Fruit fly (Drosophila melanogaster) whole organism, embryonic: ENCODE results near the gene AP-1sigma.

Experiments used
- Aef1 ChIP-seq: fragments of 200-800 bp; sonication (Bioruptor generic); IDR thresholded peaks from 3 replicates; pipeline ENCODE4 v1.3.6; 2022; ENCODE audit warnings: missing biosample characterization, missing genetic modification characterization
- B-H2 ChIP-seq: fragments of 200-800 bp; sonication (Bioruptor generic); optimal IDR thresholded peaks from 2 replicates; lab custom pipeline; 2018; ENCODE audit warnings: missing biosample characterization, mild to moderate bottlenecking, missing genetic modification characterization
- CG10321 ChIP-seq: fragments of 200-800 bp; sonication (Bioruptor generic); IDR thresholded peaks from 2 replicates; pipeline ENCODE4 v1.3.6; 2022; ENCODE audit warnings: missing biosample characterization, missing genetic modification characterization
- CG10979 ChIP-seq: fragments of 200-800 bp; sonication (Bioruptor generic); optimal IDR thresholded peaks from 2 replicates; lab custom pipeline; 2018; ENCODE audit warnings: missing biosample characterization, mild to moderate bottlenecking, missing genetic modification characterization, moderate library complexity
- CG12155 ChIP-seq: fragments of 200-800 bp; sonication (Bioruptor generic); optimal IDR thresholded peaks from 3 replicates; lab custom pipeline; 2016; ENCODE audit warnings: missing biosample characterization, missing genetic modification characterization
- CG13287 ChIP-seq: fragments of 200-800 bp; sonication (Bioruptor generic); IDR thresholded peaks from 2 replicates; pipeline ENCODE4 v1.3.6; 2022; ENCODE audit warnings: missing biosample characterization, missing genetic modification characterization; ENCODE audit not compliant: partially characterized antibody
- CG17359 ChIP-seq: fragments of 200-800 bp; sonication (Bioruptor generic); optimal IDR thresholded peaks from 3 replicates; lab custom pipeline; 2018; ENCODE audit warnings: missing biosample characterization, mild to moderate bottlenecking, missing genetic modification characterization, moderate library complexity
- CG17612 ChIP-seq: fragments of 200-800 bp; sonication (Bioruptor generic); IDR thresholded peaks from 2 replicates; pipeline ENCODE4 v1.3.6; 2022; ENCODE audit warnings: missing biosample characterization, missing genetic modification characterization
- CG17829 ChIP-seq: fragments of 200-800 bp; optimal IDR thresholded peaks from 2 replicates; lab custom pipeline; 2019; ENCODE audit warnings: missing biosample characterization, mild to moderate bottlenecking, missing genetic modification characterization, moderate library complexity
- CG2678 ChIP-seq: fragments of 200-800 bp; sonication (Bioruptor generic); optimal IDR thresholded peaks from 3 replicates; lab custom pipeline; 2019; ENCODE audit warnings: missing biosample characterization, mild to moderate bottlenecking, missing genetic modification characterization, moderate library complexity
- CG32532 ChIP-seq: fragments of 200-800 bp; sonication (Bioruptor generic); IDR thresholded peaks from 2 replicates; pipeline ENCODE4 v1.3.6; 2022; ENCODE audit warnings: missing biosample characterization, missing genetic modification characterization
- CG3281 ChIP-seq: fragments of 200-800 bp; sonication (Bioruptor generic); optimal IDR thresholded peaks from 3 replicates; lab custom pipeline; 2017; ENCODE audit warnings: missing biosample characterization, mild to moderate bottlenecking, missing genetic modification characterization
- CG3838 ChIP-seq: fragments of 200-800 bp; sonication (Bioruptor generic); optimal IDR thresholded peaks from 3 replicates; lab custom pipeline; 2016; ENCODE audit warnings: missing biosample characterization, missing genetic modification characterization
- CG4424 ChIP-seq: fragments of 200-800 bp; sonication (Bioruptor generic); optimal IDR thresholded peaks from 3 replicates; lab custom pipeline; 2016; ENCODE audit warnings: missing biosample characterization, missing genetic modification characterization
- CG8281 ChIP-seq: fragments of 200-800 bp; sonication (Bioruptor generic); optimal IDR thresholded peaks from 2 replicates; lab custom pipeline; 2018; ENCODE audit warnings: missing biosample characterization, mild to moderate bottlenecking, missing genetic modification characterization, moderate library complexity
- CG8388 ChIP-seq: fragments of 200-800 bp; sonication (Bioruptor generic); optimal IDR thresholded peaks from 2 replicates; lab custom pipeline; 2019; ENCODE audit warnings: missing biosample characterization, mild to moderate bottlenecking, missing genetic modification characterization, moderate library complexity
- CG8924 ChIP-seq: fragments of 200-800 bp; optimal IDR thresholded peaks from 3 replicates; lab custom pipeline; 2019; ENCODE audit warnings: missing biosample characterization, mild to moderate bottlenecking, missing genetic modification characterization, moderate library complexity
- CHES-1-like ChIP-seq: fragments of 200-800 bp; sonication (Bioruptor generic); optimal IDR thresholded peaks from 2 replicates; lab custom pipeline; 2016; ENCODE audit warnings: missing biosample characterization, missing genetic modification characterization
- Drgx ChIP-seq: fragments of 200-800 bp; sonication (Bioruptor generic); IDR thresholded peaks from 2 replicates; pipeline ENCODE4 v1.3.6; 2022; ENCODE audit warnings: missing biosample characterization, missing genetic modification characterization
- H2.0 ChIP-seq: fragments of 200-800 bp; sonication (Bioruptor generic); IDR thresholded peaks from 2 replicates; pipeline ENCODE4 v1.3.6; 2022; ENCODE audit warnings: missing biosample characterization, missing genetic modification characterization
- Med ChIP-seq: fragments of 200-800 bp; sonication (Bioruptor generic); peaks from one replicate; lab custom pipeline; 2016; ENCODE audit warnings: missing biosample characterization, missing genetic modification characterization, mild to moderate bottlenecking, inconsistent platforms, moderate library complexity
- Scr ChIP-seq: fragments of 200-800 bp; sonication (Bioruptor generic); IDR thresholded peaks from 2 replicates; pipeline ENCODE4 v1.3.6; 2022; ENCODE audit warnings: missing biosample characterization, missing genetic modification characterization; ENCODE audit not compliant: partially characterized antibody
- Sox102F ChIP-seq: fragments of 200-800 bp; sonication (Bioruptor generic); optimal IDR thresholded peaks from 2 replicates; lab custom pipeline; 2018; ENCODE audit warnings: missing biosample characterization, mild to moderate bottlenecking, missing genetic modification characterization, moderate library complexity
- ase ChIP-seq: fragments of 200-800 bp; sonication (Bioruptor generic); IDR thresholded peaks from 3 replicates; pipeline ENCODE4 v1.3.6; 2022; ENCODE audit warnings: missing biosample characterization, missing genetic modification characterization
- az2 ChIP-seq: fragments of 200-800 bp; sonication (Bioruptor generic); optimal IDR thresholded peaks from 3 replicates; lab custom pipeline; 2016; ENCODE audit warnings: missing biosample characterization, missing genetic modification characterization
- bbx ChIP-seq: fragments of 200-800 bp; sonication (Bioruptor generic); IDR thresholded peaks from 2 replicates; pipeline ENCODE4 v1.3.6; 2022; ENCODE audit warnings: missing biosample characterization, missing genetic modification characterization; ENCODE audit not compliant: partially characterized antibody
- br ChIP-seq: fragments of >200 bp; optimal IDR thresholded peaks from 2 replicates; lab custom pipeline; 2017
- ems ChIP-seq: fragments of 200-800 bp; sonication (Bioruptor generic); optimal IDR thresholded peaks from 3 replicates; lab custom pipeline; 2016; ENCODE audit warnings: missing biosample characterization, missing genetic modification characterization
- esg ChIP-seq: fragments of 200-800 bp; sonication (Bioruptor generic); conservative IDR thresholded peaks from 2 replicates; pipeline ENCODE4 v1.3.6; 2022; ENCODE audit warnings: missing biosample characterization, missing genetic modification characterization
- fd102C ChIP-seq: fragments of 200-800 bp; sonication (Bioruptor generic); optimal IDR thresholded peaks from 2 replicates; lab custom pipeline; 2018; ENCODE audit warnings: missing biosample characterization, mild to moderate bottlenecking, missing genetic modification characterization, moderate library complexity
- gem ChIP-seq: fragments of 200-800 bp; sonication (Bioruptor generic); optimal IDR thresholded peaks from 2 replicates; lab custom pipeline; 2019; ENCODE audit warnings: missing biosample characterization, mild to moderate bottlenecking, missing genetic modification characterization, moderate library complexity
- grau ChIP-seq: fragments of 200-800 bp; optimal IDR thresholded peaks from 3 replicates; lab custom pipeline; 2019; ENCODE audit warnings: missing biosample characterization, mild to moderate bottlenecking, missing genetic modification characterization, moderate library complexity
- ind ChIP-seq: fragments of 200-800 bp; sonication (Bioruptor generic); optimal IDR thresholded peaks from 3 replicates; lab custom pipeline; 2016; ENCODE audit warnings: missing biosample characterization, missing genetic modification characterization
- lbe ChIP-seq: fragments of 200-800 bp; sonication (Bioruptor generic); optimal IDR thresholded peaks from 2 replicates; lab custom pipeline; 2016; ENCODE audit warnings: missing biosample characterization, mild to moderate bottlenecking, missing genetic modification characterization
- lmd ChIP-seq: fragments of 200-800 bp; sonication (Bioruptor generic); IDR thresholded peaks from 2 replicates; pipeline ENCODE4 v1.3.6; 2022; ENCODE audit warnings: missing biosample characterization, missing genetic modification characterization
- mirr ChIP-seq: fragments of 200-800 bp; sonication (Bioruptor generic); optimal IDR thresholded peaks from 3 replicates; lab custom pipeline; 2018; ENCODE audit warnings: missing biosample characterization, mild to moderate bottlenecking, missing genetic modification characterization
- otp ChIP-seq: fragments of 200-800 bp; sonication (Bioruptor generic); IDR thresholded peaks from 3 replicates; pipeline ENCODE4, ENCODE4 v1.3.6; 2022; ENCODE audit warnings: missing biosample characterization, missing genetic modification characterization
- pan ChIP-seq, 4 experiments: fragments of >200 bp in 3 of 4; fragments of 200-800 bp in 1 of 4; sonication (Bioruptor generic) in 1 of 4; optimal IDR thresholded peaks in 3 of 4; IDR thresholded peaks in 1 of 4; 2 replicates each; pipeline versions ENCODE4 v1.3.6 to Lab custom; 2017 to 2022; ENCODE audit warnings: missing biosample characterization in 2 of 4, missing genetic modification characterization in 2 of 4, mixed read lengths in 1 of 4
- pho ChIP-seq: fragments of 200-800 bp; sonication (Bioruptor generic); optimal IDR thresholded peaks from 2 replicates; lab custom pipeline; 2016; ENCODE audit warnings: missing biosample characterization, missing genetic modification characterization
- rib ChIP-seq: fragments of 200-800 bp; sonication (Bioruptor generic); IDR thresholded peaks from 2 replicates; pipeline ENCODE4 v1.3.6; 2022; ENCODE audit warnings: missing biosample characterization, missing genetic modification characterization
- row ChIP-seq: fragments of 200-800 bp; sonication (Bioruptor generic); IDR thresholded peaks from 3 replicates; pipeline ENCODE4 v1.3.6; 2022; ENCODE audit warnings: missing biosample characterization, missing genetic modification characterization
- sc ChIP-seq, 3 experiments: fragments of >200 bp in 2 of 3; fragments of 200-800 bp in 1 of 3; sonication (Bioruptor generic) in 1 of 3; optimal IDR thresholded peaks; 2 replicates in 2 of 3; 3 replicates in 1 of 3; lab custom pipeline; 2017; ENCODE audit warnings: mild to moderate bottlenecking in 1 of 3, missing biosample characterization in 1 of 3, missing genetic modification characterization in 1 of 3, missing genetic modification reagents in 1 of 3
- sisA ChIP-seq: fragments of 200-800 bp; sonication (Bioruptor generic); IDR thresholded peaks from 2 replicates; pipeline ENCODE4 v1.3.6; 2022; ENCODE audit warnings: missing biosample characterization, missing genetic modification characterization
- sug ChIP-seq: fragments of 200-800 bp; optimal IDR thresholded peaks from 2 replicates; lab custom pipeline; 2019; ENCODE audit warnings: missing biosample characterization, mild to moderate bottlenecking, missing genetic modification characterization, moderate library complexity
- tio ChIP-seq: fragments of 200-800 bp; sonication (Bioruptor generic); optimal IDR thresholded peaks from 2 replicates; lab custom pipeline; 2017; ENCODE audit warnings: missing biosample characterization, missing genetic modification characterization, inconsistent platforms
- toy ChIP-seq: fragments of 200-800 bp; sonication (Bioruptor generic); IDR thresholded peaks from 2 replicates; pipeline ENCODE4 v1.3.6; 2022; ENCODE audit warnings: missing biosample characterization, missing genetic modification characterization
- ttk ChIP-seq: fragments of 200-800 bp; sonication (Bioruptor generic); IDR thresholded peaks from 2 replicates; pipeline ENCODE4 v2.1.2; 2022; ENCODE audit warnings: missing biosample characterization, missing genetic modification characterization
- unc-4 ChIP-seq: fragments of 200-800 bp; sonication (Bioruptor generic); IDR thresholded peaks from 2 replicates; pipeline ENCODE4 v1.3.6; 2022; ENCODE audit warnings: missing biosample characterization, missing genetic modification characterization; ENCODE audit not compliant: partially characterized antibody
- unpg ChIP-seq: fragments of 200-800 bp; sonication (Bioruptor generic); optimal IDR thresholded peaks from 3 replicates; lab custom pipeline; 2018; ENCODE audit warnings: missing biosample characterization, mild to moderate bottlenecking, missing genetic modification characterization, moderate library complexity
- wdn ChIP-seq: fragments of 200-800 bp; sonication (Bioruptor generic); IDR thresholded peaks from 2 replicates; pipeline ENCODE4 v1.3.6; 2022; ENCODE audit warnings: missing biosample characterization, missing genetic modification characterization

Gene AP-1sigma

DNA sequence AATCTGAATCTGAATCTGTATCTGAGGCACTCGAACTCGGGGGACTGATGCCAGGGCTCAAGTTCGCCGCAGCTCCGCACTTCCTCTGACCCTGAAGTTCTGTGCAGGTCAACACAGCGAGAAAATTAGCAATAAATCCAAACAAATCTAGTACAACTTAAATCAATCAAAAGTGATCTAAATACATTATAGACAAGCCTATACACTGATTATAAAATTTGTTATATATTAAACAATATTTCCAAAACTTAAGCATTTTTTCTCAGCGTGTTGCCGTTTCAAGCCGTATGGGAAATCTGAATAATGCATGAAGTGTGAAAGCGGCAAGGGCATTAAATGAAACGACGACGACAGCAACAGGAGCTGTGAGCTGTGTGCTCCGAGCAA, 43.4 kb upstream of the AP-1sigma start (continued):
- TF ChIP-seq CG3838 (GFP tag; lab: Kevin White, UChicago), result no peak
- peak; percentile 41 for TF ChIP-seq CG4424
- TF ChIP-seq sisA (GFP tag; lab: Robert Waterston, UW), result peak; percentile 19; the same call in 1 of the 2 replicates
- TF ChIP-seq CG8388 (GFP tag; lab: Kevin White, UChicago), result peak; percentile 4
- TF ChIP-seq H2.0 (GFP tag; lab: Robert Waterston, UW), result peak; percentile 51; the same call in 1 of the 2 replicates
- peak; percentile 53 for TF ChIP-seq CG2678
- TF ChIP-seq sc (optimal IDR thresholded peaks at IDR 0.05; lab: Kevin White, UChicago), result no peak
- TF ChIP-seq sc (GFP tag; optimal IDR thresholded peaks at IDR 0.05; lab: Kevin White, UChicago), result no peak
- peak; percentile 16 for TF ChIP-seq CG10979 (tag; lab: Kevin White, UChicago)
- TF ChIP-seq CG17612 (GFP tag; lab: Robert Waterston, UW), result no peak
- 0 out of 3 replicates have a peak, but pooled peaks have one; percentile 24 for TF ChIP-seq Aef1 (GFP tag; lab: Robert Waterston, UW)
- peak; percentile 41 for TF ChIP-seq CG17359
- peak; percentile 25 for TF ChIP-seq grau (tag; lab: Kevin White, UChicago)
- peak; percentile 49 for TF ChIP-seq Sox102F
- no peak for TF ChIP-seq CHES-1-like (GFP tag; lab: Kevin White, UChicago)
- peak; percentile 3 for TF ChIP-seq CG12155 (GFP tag; lab: Kevin White, UChicago)
- TF ChIP-seq esg (GFP tag; lab: Robert Waterston, UW), result peak; percentile 39; the same call in 1 of the 2 replicates
- TF ChIP-seq az2 (GFP tag; lab: Kevin White, UChicago), result peak; percentile 9
- no peak for TF ChIP-seq CG8281 (tag; lab: Kevin White, UChicago)
- no peak for TF ChIP-seq pan (optimal IDR thresholded peaks at IDR 0.05; lab: Kevin White, UChicago)
- TF ChIP-seq pan (GFP tag; optimal IDR thresholded peaks at IDR 0.05 in 1 of 2, IDR thresholded peaks at IDR 0.05 in 1 of 2), result peak in 1 of 2 experiments; percentile 73
- peak; percentile 49 for TF ChIP-seq Drgx (GFP tag; lab: Robert Waterston, UW)
- no peak for TF ChIP-seq mirr
- no peak for TF ChIP-seq B-H2 (GFP tag; lab: Kevin White, UChicago)
- peak; percentile 50 for TF ChIP-seq CG32532 (GFP tag; lab: Robert Waterston, UW)
- TF ChIP-seq gem (tag; lab: Kevin White, UChicago), result peak; percentile 63
- 0 out of 2 replicates have a peak, but pooled peaks have one; percentile 37 for TF ChIP-seq wdn
- no peak for TF ChIP-seq pho (GFP tag; lab: Kevin White, UChicago)
- TF ChIP-seq bbx (GFP tag; lab: Robert Waterston, UW), result no peak
- TF ChIP-seq CG3281, result peak; percentile 31
- 0 out of 3 replicates have a peak, but pooled peaks have one; percentile 45 for TF ChIP-seq otp (GFP tag; lab: Robert Waterston, UW)
- TF ChIP-seq rib (GFP tag; lab: Robert Waterston, UW), result no peak
- TF ChIP-seq row (GFP tag; lab: Robert Waterston, UW), result peak; percentile 52; the same call in 2 of the 3 replicates
- no peak for TF ChIP-seq br (lab: Kevin White, UChicago)
- no peak for TF ChIP-seq sug
- peak; percentile 54 for TF ChIP-seq ind (GFP tag; lab: Kevin White, UChicago)
- no peak for TF ChIP-seq ase (GFP tag; lab: Robert Waterston, UW)
- no peak for TF ChIP-seq CG13287 (GFP tag; lab: Robert Waterston, UW)
- TF ChIP-seq lmd, result peak; percentile 54
- TF ChIP-seq ems, result peak; percentile 29
- peak; percentile 43 for TF ChIP-seq unpg (GFP tag; lab: Kevin White, UChicago)
- no peak for TF ChIP-seq CG10321
- no peak for TF ChIP-seq Scr (GFP tag; lab: Robert Waterston, UW)
- TF ChIP-seq lbe (GFP tag; lab: Kevin White, UChicago), result peak; percentile 93
- peak; percentile 66 for TF ChIP-seq Med
- TF ChIP-seq fd102C (GFP tag; lab: Kevin White, UChicago), result no peak
- TF ChIP-seq ttk (GFP tag; lab: Robert Waterston, UW), result peak; percentile 40; the same call in 1 of the 2 replicates
- peak; percentile 8 for TF ChIP-seq CG8924 (tag; lab: Kevin White, UChicago)
- TF ChIP-seq toy, result no peak
- peak; percentile 2 for TF ChIP-seq CG17829
- peak; percentile 27 for TF ChIP-seq tio (GFP tag; lab: Kevin White, UChicago)
- no peak for TF ChIP-seq unc-4 (GFP tag; lab: Robert Waterston, UW)
